Fruit fly (Drosophila melanogaster): ENCODE data around the gene CG1572.

Gene CG1572

dm6 chrX:11558389-11558908 is at the start of gene CG1572:
CG1572 (minus strand) TSS chrX:11558654.
- peak; percentile 22 for TF ChIP-seq Hr4 (GFP tag; optimal IDR thresholded peaks at IDR 0.05)
- TF ChIP-seq cyc (GFP tag; optimal IDR thresholded peaks at IDR 0.05), result no peak
- peak; percentile 15; the same call in 1 of the 2 replicates for TF ChIP-seq CG15336 (GFP tag; IDR thresholded peaks at IDR 0.05)
- TF ChIP-seq dac (GFP tag; optimal IDR thresholded peaks at IDR 0.05), result no peak
- peak; percentile 37 for TF ChIP-seq Met (GFP tag; optimal IDR thresholded peaks at IDR 0.05)
- peak; percentile 85 for TF ChIP-seq Eip78C (GFP tag)
- TF ChIP-seq svp (GFP tag), result peak; percentile 67
- no peak for TF ChIP-seq Hr38 (GFP tag; optimal IDR thresholded peaks at IDR 0.05)
- no peak for TF ChIP-seq Ets96B (tag; optimal IDR thresholded peaks at IDR 0.05)
- no peak for TF ChIP-seq Sox15 (GFP tag; optimal IDR thresholded peaks at IDR 0.05)
- no peak for TF ChIP-seq dsx (GFP tag; optimal IDR thresholded peaks at IDR 0.05; ENCODE audit: poor library complexity, severe bottlenecking)
- TF ChIP-seq CG7368 (GFP tag; optimal IDR thresholded peaks at IDR 0.05), result no peak
- no peak for TF ChIP-seq fd59A (GFP tag; optimal IDR thresholded peaks at IDR 0.05)
- no peak for TF ChIP-seq spab (GFP tag; optimal IDR thresholded peaks at IDR 0.05)
- TF ChIP-seq CG8319 (GFP tag; optimal IDR thresholded peaks at IDR 0.05), result no peak
- no peak for TF ChIP-seq CG10631 (GFP tag; optimal IDR thresholded peaks at IDR 0.05)
- peak; percentile 95 for TF ChIP-seq Blimp-1 (GFP tag; optimal IDR thresholded peaks at IDR 0.05)
- no peak for TF ChIP-seq CG4318 (GFP tag; optimal IDR thresholded peaks at IDR 0.05)
- TF ChIP-seq vri (GFP tag; optimal IDR thresholded peaks at IDR 0.05), result peak; percentile 69
- TF ChIP-seq CG8119 (GFP tag; IDR thresholded peaks at IDR 0.05), result peak; percentile 45; the same call in 1 of the 3 replicates
- TF ChIP-seq Ets21C (GFP tag; optimal IDR thresholded peaks at IDR 0.05), result no peak
- TF ChIP-seq CG11902 (GFP tag; optimal IDR thresholded peaks at IDR 0.05), result no peak
- TF ChIP-seq Sox14 (GFP tag; optimal IDR thresholded peaks at IDR 0.05), result no peak
- TF ChIP-seq Lpt (GFP tag; optimal IDR thresholded peaks at IDR 0.05), result peak; percentile 11
- TF ChIP-seq CG10669 (GFP tag; optimal IDR thresholded peaks at IDR 0.05), result no peak
- TF ChIP-seq fd85E (GFP tag; optimal IDR thresholded peaks at IDR 0.05), result peak; percentile 10
- no peak for TF ChIP-seq OdsH (GFP tag; optimal IDR thresholded peaks at IDR 0.05)
- TF ChIP-seq CG16779 (tag; optimal IDR thresholded peaks at IDR 0.05), result no peak
- peak; percentile 14 for TF ChIP-seq achi (GFP tag; optimal IDR thresholded peaks at IDR 0.05)
- no peak for TF ChIP-seq CG8632 (GFP tag; optimal IDR thresholded peaks at IDR 0.05)
- TF ChIP-seq fkh (GFP tag; optimal IDR thresholded peaks at IDR 0.05), result no peak
- TF ChIP-seq pdm3 (GFP tag; optimal IDR thresholded peaks at IDR 0.05), result no peak
- peak; percentile 6 for TF ChIP-seq CG6276 (GFP tag; optimal IDR thresholded peaks at IDR 0.05)
- peak; percentile 53 for TF ChIP-seq esn (GFP tag; optimal IDR thresholded peaks at IDR 0.05)
- TF ChIP-seq CG6792 (GFP tag; optimal IDR thresholded peaks at IDR 0.05), result no peak
- no peak for TF ChIP-seq CG11294 (GFP tag; IDR thresholded peaks at IDR 0.05)
- TF ChIP-seq CG32006 (GFP tag; optimal IDR thresholded peaks at IDR 0.05), result peak; percentile 8
- peak; percentile 63 for TF ChIP-seq CG6163 (GFP tag; IDR thresholded peaks at IDR 0.05)
- TF ChIP-seq ss (GFP tag; optimal IDR thresholded peaks at IDR 0.05), result no peak
- TF ChIP-seq CG3032 (tag; optimal IDR thresholded peaks at IDR 0.05), result no peak
- TF ChIP-seq eg (GFP tag; IDR thresholded peaks at IDR 0.05), result peak; percentile 52; the same call in 2 of the 3 replicates
- no peak for TF ChIP-seq lz (GFP tag; optimal IDR thresholded peaks at IDR 0.05)
- no peak for TF ChIP-seq CG3919 (GFP tag; optimal IDR thresholded peaks at IDR 0.05)
- no peak for TF ChIP-seq net (GFP tag; optimal IDR thresholded peaks at IDR 0.05)
- peak; percentile 56 for TF ChIP-seq Sox102F (GFP tag; optimal IDR thresholded peaks at IDR 0.05)
- TF ChIP-seq Hr39 (GFP tag; optimal IDR thresholded peaks at IDR 0.05), result no peak
- TF ChIP-seq salr (GFP tag; optimal IDR thresholded peaks at IDR 0.05), result no peak
- peak; percentile 5 for TF ChIP-seq topi (GFP tag; optimal IDR thresholded peaks at IDR 0.05)
- peak; percentile 16 for TF ChIP-seq Eip93F (GFP tag; optimal IDR thresholded peaks at IDR 0.05)
- TF ChIP-seq CG31627 (GFP tag; optimal IDR thresholded peaks at IDR 0.05), result no peak
- no peak for TF ChIP-seq CG1621 (tag; optimal IDR thresholded peaks at IDR 0.05)
- TF ChIP-seq CG6854 (GFP tag; optimal IDR thresholded peaks at IDR 0.05), result peak; percentile 50

All from whole organism, prepupa.